Worm (Caenorhabditis elegans) whole organism, L2 larva: ENCODE measurements around the gene C28D4.8.
A peak's percentile ranks its signal among the peaks of the same experiment; 100 is the strongest.

Experiments used
- C34F6.9 ChIP-seq: fragments of 150-350 bp; optimal IDR thresholded peaks from 2 replicates; lab custom pipeline; 2014; ENCODE audit warnings: missing biosample characterization, missing genetic modification characterization
- F13H6.1 ChIP-seq: sonication (generic microtip); optimal IDR thresholded peaks from 2 replicates; lab custom pipeline; 2016; ENCODE audit warnings: missing genetic modification characterization, missing compliant biosample characterization
- R02D3.7 ChIP-seq: fragments of 150-350 bp; optimal IDR thresholded peaks from 2 replicates; lab custom pipeline; 2014; ENCODE audit warnings: missing biosample characterization, missing genetic modification characterization
- Y55F3AM.14 ChIP-seq: fragments of 200-800 bp; sonication (Bioruptor generic); optimal IDR thresholded peaks from 2 replicates; lab custom pipeline; 2018; ENCODE audit warnings: mild to moderate bottlenecking, missing genetic modification characterization, missing compliant biosample characterization
- ZK546.5 ChIP-seq: sonication (generic microtip); optimal IDR thresholded peaks from 2 replicates; lab custom pipeline; 2017; ENCODE audit warnings: missing biosample characterization, missing genetic modification characterization
- alr-1 ChIP-seq: fragments of 150-350 bp; optimal IDR thresholded peaks from 2 replicates; lab custom pipeline; 2014; ENCODE audit warnings: missing biosample characterization, missing genetic modification characterization
- aly-2 ChIP-seq: fragments of 150-350 bp; optimal IDR thresholded peaks from 2 replicates; lab custom pipeline; 2014; ENCODE audit warnings: missing biosample characterization, missing genetic modification characterization
- ama-1 ChIP-seq: fragments of 150-350 bp; optimal IDR thresholded peaks from 2 replicates; lab custom pipeline; 2018; ENCODE audit warnings: inconsistent platforms
- blmp-1 ChIP-seq: sonication (generic microtip); optimal IDR thresholded peaks from 2 replicates; lab custom pipeline; 2017; ENCODE audit warnings: missing genetic modification characterization, mild to moderate bottlenecking, missing compliant biosample characterization, antibody characterized with exemption, moderate library complexity; ENCODE audit not compliant: insufficient read depth
- ceh-16 ChIP-seq: fragments of 150-350 bp; optimal IDR thresholded peaks from 2 replicates; lab custom pipeline; 2014; ENCODE audit warnings: missing biosample characterization, missing genetic modification characterization
- ceh-82 ChIP-seq: fragments of 150-350 bp; optimal IDR thresholded peaks from 2 replicates; lab custom pipeline; 2014; ENCODE audit warnings: missing biosample characterization, missing genetic modification characterization
- egl-27 ChIP-seq: sonication (generic microtip); optimal IDR thresholded peaks from 3 replicates; lab custom pipeline; 2017; ENCODE audit warnings: missing biosample characterization, missing genetic modification reagents, missing genetic modification characterization
- elt-1 ChIP-seq: fragments of 150-350 bp; optimal IDR thresholded peaks from 2 replicates; lab custom pipeline; 2014; ENCODE audit warnings: missing biosample characterization, missing genetic modification characterization
- fos-1 ChIP-seq: fragments of 150-350 bp; optimal IDR thresholded peaks from 2 replicates; lab custom pipeline; 2014; ENCODE audit warnings: missing biosample characterization, missing genetic modification characterization
- gmeb-1 ChIP-seq: fragments of 150-350 bp; optimal IDR thresholded peaks from 2 replicates; lab custom pipeline; 2014; ENCODE audit warnings: missing biosample characterization, missing genetic modification characterization
- lin-11 ChIP-seq: fragments of 150-350 bp; sonication (generic microtip); optimal IDR thresholded peaks from 2 replicates; lab custom pipeline; 2014; ENCODE audit warnings: missing biosample characterization, missing genetic modification characterization, inconsistent platforms, mixed read lengths
- lin-13 ChIP-seq: fragments of 150-350 bp; optimal IDR thresholded peaks from 2 replicates; lab custom pipeline; 2014; ENCODE audit warnings: missing biosample characterization, missing genetic modification reagents, missing genetic modification characterization
- lin-39 ChIP-seq: fragments of 150-350 bp; optimal IDR thresholded peaks from 2 replicates; lab custom pipeline; 2014; ENCODE audit warnings: missing biosample characterization, missing genetic modification reagents, missing genetic modification characterization
- lsy-2 ChIP-seq, 2 experiments: fragments of 150-350 bp in 1 of 2; sonication (generic microtip) in 1 of 2; optimal IDR thresholded peaks; 2 replicates each; lab custom pipeline; 2014 to 2017; ENCODE audit warnings: missing biosample characterization in 2 of 2, missing genetic modification characterization in 2 of 2
- mab-5 ChIP-seq: fragments of 150-350 bp; optimal IDR thresholded peaks from 2 replicates; lab custom pipeline; 2014; ENCODE audit warnings: missing biosample characterization, missing genetic modification characterization
- nhr-12 ChIP-seq: fragments of 150-350 bp; optimal IDR thresholded peaks from 2 replicates; lab custom pipeline; 2014; ENCODE audit warnings: missing biosample characterization, missing genetic modification characterization
- nhr-129 ChIP-seq: fragments of 150-350 bp; optimal IDR thresholded peaks from 2 replicates; lab custom pipeline; 2014; ENCODE audit warnings: missing biosample characterization, missing genetic modification characterization
- nhr-21 ChIP-seq: fragments of 150-350 bp; optimal IDR thresholded peaks from 2 replicates; lab custom pipeline; 2014; ENCODE audit warnings: missing biosample characterization, missing genetic modification characterization
- nhr-23 ChIP-seq: fragments of 150-350 bp; optimal IDR thresholded peaks from 2 replicates; lab custom pipeline; 2014; ENCODE audit warnings: missing biosample characterization, missing genetic modification reagents, missing genetic modification characterization
- nhr-6 ChIP-seq: fragments of 150-350 bp; optimal IDR thresholded peaks from 2 replicates; lab custom pipeline; 2014; ENCODE audit warnings: missing biosample characterization, missing genetic modification characterization
- nhr-77 ChIP-seq: fragments of 150-350 bp; optimal IDR thresholded peaks from 2 replicates; lab custom pipeline; 2014; ENCODE audit warnings: missing biosample characterization, missing genetic modification characterization
- peb-1 ChIP-seq: fragments of 150-350 bp; optimal IDR thresholded peaks from 2 replicates; lab custom pipeline; 2014; ENCODE audit warnings: missing biosample characterization, missing genetic modification characterization
- sem-4 ChIP-seq: fragments of 150-350 bp; optimal IDR thresholded peaks from 2 replicates; lab custom pipeline; 2014; ENCODE audit warnings: missing biosample characterization, missing genetic modification reagents, missing genetic modification characterization
- sma-3 ChIP-seq: sonication (generic microtip); optimal IDR thresholded peaks from 2 replicates; lab custom pipeline; 2016; ENCODE audit warnings: missing genetic modification reagents, missing genetic modification characterization, missing compliant biosample characterization
- sma-9 ChIP-seq, 2 experiments: fragments of 150-350 bp in 1 of 2; sonication (generic microtip) in 1 of 2; optimal IDR thresholded peaks; 2 replicates each; lab custom pipeline; 2014 to 2016; ENCODE audit warnings: missing genetic modification characterization in 2 of 2, mild to moderate bottlenecking in 1 of 2, missing biosample characterization in 1 of 2, missing compliant biosample characterization in 1 of 2, missing genetic modification reagents in 1 of 2, moderate library complexity in 1 of 2
- snpc-4 ChIP-seq: fragments of 150-350 bp; optimal IDR thresholded peaks from 2 replicates; lab custom pipeline; 2014; ENCODE audit warnings: missing biosample characterization, missing genetic modification characterization
- unc-62 ChIP-seq: fragments of 150-350 bp; optimal IDR thresholded peaks from 2 replicates; lab custom pipeline; 2014; ENCODE audit warnings: missing biosample characterization, missing genetic modification reagents, missing genetic modification characterization
- ztf-11 ChIP-seq: sonication (generic microtip); optimal IDR thresholded peaks from 2 replicates; lab custom pipeline; 2017; ENCODE audit warnings: missing biosample characterization, missing genetic modification characterization
- ztf-4 ChIP-seq: fragments of 150-350 bp; optimal IDR thresholded peaks from 2 replicates; lab custom pipeline; 2014; ENCODE audit warnings: missing biosample characterization, missing genetic modification characterization

C28D4.8 gene

ce11 chrIV:9712782-9713181, 35.5 kb downstream of the C28D4.8 start, which contains the start of gene K01H12.4:
Gene K01H12.4, plus strand, starts transcription at chrIV:9713082.
- TF ChIP-seq ztf-11 (tag; lab: Kevin White, UChicago): no peak
- no peak for TF ChIP-seq nhr-12
- TF ChIP-seq ztf-4 (tag; lab: Kevin White, UChicago): no peak
- TF ChIP-seq blmp-1 (tag; lab: Kevin White, UChicago): no peak
- TF ChIP-seq nhr-21 (tag; lab: Kevin White, UChicago): no peak
- no peak for TF ChIP-seq alr-1 (tag; lab: Kevin White, UChicago)
- TF ChIP-seq ceh-82 (tag; lab: Kevin White, UChicago): no peak
- TF ChIP-seq ceh-16: no peak
- no peak for TF ChIP-seq gmeb-1
- TF ChIP-seq nhr-6 (tag; lab: Kevin White, UChicago): no peak
- TF ChIP-seq Y55F3AM.14 (GFP tag; lab: Kevin White, UChicago): no peak
- TF ChIP-seq nhr-77 (tag; lab: Kevin White, UChicago): no peak
- TF ChIP-seq lin-13 (GFP tag; lab: Kevin White, UChicago): no peak
- TF ChIP-seq, all 48 proteins: peak for 0

- TF ChIP-seq lin-11 (tag; lab: Kevin White, UChicago) (no peak), alr-1 (tag; lab: Kevin White, UChicago) (no peak), C34F6.9 (tag; lab: Kevin White, UChicago) (no peak), R02D3.7 (no peak), sma-3 (GFP tag; lab: Kevin White, UChicago) (no peak), mab-5 (tag; lab: Kevin White, UChicago) (no peak), aly-2 (tag; lab: Kevin White, UChicago) (no peak), unc-62 (GFP tag; lab: Kevin White, UChicago) (no peak)
Measured at ce11 chrIV:9709887-9710286, 38.4 kb downstream of the C28D4.8 start, which contains the start of gene nhr-38. Gene nhr-38, plus strand, starts transcription at chrIV:9710187.

ce11 chrIV:9709205-9709604, 39.0 kb downstream of the C28D4.8 start, which contains the start of gene ant-1.3:
Gene ant-1.3, minus strand, starts transcription at chrIV:9709305.
- TF ChIP-seq gmeb-1 (no peak), lin-13 (GFP tag; lab: Kevin White, UChicago) (no peak), nhr-23 (tag; lab: Kevin White, UChicago) (no peak), fos-1 (tag; lab: Kevin White, UChicago) (no peak), nhr-129 (no peak), lin-39 (tag; lab: Kevin White, UChicago) (no peak), snpc-4 (tag; lab: Kevin White, UChicago) (no peak)

- peak; percentile 90 to 98 for TF ChIP-seq lsy-2 (tag; optimal IDR thresholded peaks at IDR 0.05; lab: Kevin White, UChicago)
- no peak for TF ChIP-seq Y55F3AM.14 (GFP tag; lab: Kevin White, UChicago)
- no peak for TF ChIP-seq unc-62 (GFP tag; lab: Kevin White, UChicago)
- peak; percentile 73 for TF ChIP-seq C34F6.9 (tag; lab: Kevin White, UChicago)
- no peak for TF ChIP-seq ama-1 (lab: Kevin White, UChicago)
- peak; percentile 40 for TF ChIP-seq nhr-129
- peak; percentile 21 for TF ChIP-seq gmeb-1
- peak; percentile 62 for TF ChIP-seq lin-13 (GFP tag; lab: Kevin White, UChicago)
- TF ChIP-seq egl-27: no peak
- peak; percentile 11 for TF ChIP-seq sma-9 (GFP tag; optimal IDR thresholded peaks at IDR 0.05; lab: Kevin White, UChicago)
- no peak for TF ChIP-seq sma-9 (tag; optimal IDR thresholded peaks at IDR 0.05; lab: Kevin White, UChicago)
- peak; percentile 20 for TF ChIP-seq mab-5 (tag; lab: Kevin White, UChicago)
- no peak for TF ChIP-seq ceh-82 (tag; lab: Kevin White, UChicago)
Measured at ce11 chrIV:9706704-9707197, 41.5 kb downstream of the C28D4.8 start, which contains the start of the genes dcaf-1 and dph-3. Gene dcaf-1, minus strand, starts transcription at chrIV:9706723. Gene dph-3, plus strand, starts transcription at chrIV:9707147.

DNA sequence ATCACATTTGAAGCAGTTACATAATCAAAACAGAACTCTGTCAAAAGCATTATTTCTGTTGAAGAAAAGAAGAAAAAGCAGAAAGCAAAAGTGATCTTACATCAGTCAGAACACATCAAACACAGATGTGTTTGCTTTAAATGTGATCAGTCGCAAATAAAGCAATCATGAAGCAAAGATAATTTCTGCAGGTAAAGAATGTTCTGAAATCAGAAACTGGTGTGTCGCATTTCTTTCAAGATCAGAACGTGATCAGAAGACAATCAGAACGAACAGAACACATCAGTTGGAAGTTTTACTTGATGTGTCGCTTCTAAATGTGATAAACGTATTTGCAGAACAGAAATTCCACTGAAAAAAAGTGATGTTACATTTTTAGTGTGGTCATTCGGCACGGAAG, 49.2 kb downstream of the C28D4.8 start:
- TF ChIP-seq F13H6.1 (tag; lab: Kevin White, UChicago) (no peak), lin-13 (GFP tag; lab: Kevin White, UChicago) (no peak)

- TF ChIP-seq nhr-23 (tag; lab: Kevin White, UChicago) (no peak), peb-1 (tag; lab: Kevin White, UChicago) (no peak), ceh-16 (no peak), elt-1 (no peak), nhr-12 (no peak), sma-9 (GFP tag; optimal IDR thresholded peaks at IDR 0.05; lab: Kevin White, UChicago) (no peak), sma-9 (tag; optimal IDR thresholded peaks at IDR 0.05; lab: Kevin White, UChicago) (no peak), egl-27 (no peak), sem-4 (tag; lab: Kevin White, UChicago) (no peak), R02D3.7 (no peak), ceh-82 (tag; lab: Kevin White, UChicago) (no peak), ZK546.5 (no peak)
Measured at ce11 chrIV:9697869-9698268, 50.4 kb downstream of the C28D4.8 start.
